Worm (Caenorhabditis elegans): Measurements from ENCODE around the gene Y116F11A.3.
A peak's percentile ranks its signal among the peaks of the same experiment; 100 is the strongest.
"Not testable (repeated sequence)": the region's sequence is repeated elsewhere in the genome, so short reads cannot be mapped to it uniquely, and the experiment has no call there.

Gene Y116F11A.3

DNA sequence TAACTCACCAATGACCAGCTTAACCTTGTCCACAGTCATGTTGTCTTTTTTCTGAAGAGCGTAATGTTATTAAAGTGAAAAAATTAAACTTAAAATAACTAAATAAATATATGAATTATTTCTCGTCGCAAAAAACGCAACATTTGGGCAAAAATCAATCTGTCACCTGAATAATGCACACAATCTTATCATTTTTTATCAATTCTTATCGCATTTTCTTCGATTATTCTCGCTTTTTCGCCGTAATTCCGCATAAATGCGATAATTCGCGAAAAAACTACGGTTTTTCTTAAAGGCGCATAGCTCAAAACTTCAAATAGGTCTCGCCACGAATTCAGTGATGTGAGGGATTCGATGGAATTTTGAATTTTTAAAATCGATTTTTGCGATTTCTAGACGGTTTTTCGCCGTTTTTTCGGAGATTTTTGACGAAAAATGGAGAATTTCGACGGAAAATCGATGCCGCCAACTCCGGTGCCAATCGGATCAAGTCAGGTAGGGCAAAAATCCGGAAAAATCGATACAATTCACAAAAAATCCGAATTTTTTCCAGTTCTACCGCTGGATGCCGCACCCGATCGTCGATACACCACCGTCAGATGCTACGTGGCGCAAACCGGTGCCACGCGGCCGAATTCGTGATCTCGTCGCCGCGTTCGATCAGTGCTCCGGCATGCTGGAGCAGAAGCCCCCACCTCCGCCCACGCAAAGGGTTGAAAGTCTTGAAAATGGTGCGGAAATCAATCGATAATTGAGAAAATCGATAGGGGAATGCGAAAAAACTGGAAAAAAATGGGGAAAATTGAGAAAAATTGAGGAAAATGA lies 31.3 kb upstream of the Y116F11A.3 start, which contains the start of the genes Y43F8C.13 and ani-3 (continued):
- TF ChIP-seq mes-4 (tag; optimal IDR thresholded peaks at IDR 0.05): no peak
- TF ChIP-seq hmg-20 (GFP tag; IDR thresholded peaks at IDR 0.05): no peak

- TF ChIP-seq egl-44 (GFP tag; IDR thresholded peaks at IDR 0.05) (no peak), F39B2.1 (GFP tag; IDR thresholded peaks at IDR 0.05) (no peak), ztf-6 (GFP tag; IDR thresholded peaks at IDR 0.05) (no peak), madf-10 (tag; optimal IDR thresholded peaks at IDR 0.05) (no peak)
These were observed 20.0 kb upstream of the Y116F11A.3 start, which contains the start of gene srv-3 for ce11 chrV:19708849-19709248. Gene srv-3, minus strand, starts transcription at chrV:19708949.

DNA sequence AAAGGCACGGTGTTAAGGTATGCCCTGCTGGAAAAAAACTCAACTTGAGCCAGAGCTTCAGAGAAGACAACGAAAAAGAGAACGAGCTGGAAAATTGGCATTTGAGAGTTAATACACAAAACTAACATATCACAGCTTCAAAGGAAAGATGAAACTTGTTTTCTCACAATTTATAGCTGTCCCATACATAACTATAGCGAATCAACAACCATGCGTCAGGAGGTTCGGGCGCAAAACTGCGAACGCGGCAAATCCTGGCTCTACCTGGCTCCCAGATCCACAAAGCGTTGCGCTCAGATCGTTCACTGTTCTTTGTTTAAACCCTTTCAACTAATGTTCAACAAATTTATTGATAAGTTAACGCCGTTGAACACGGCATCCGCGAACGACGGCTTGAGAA lies 18.3 kb upstream of the Y116F11A.3 start, which contains the start of gene Y43F8C.15:
TSS of gene Y43F8C.15 (minus strand) at position 101 of the 400 bp plus-strand sequence.
- TF ChIP-seq F49E8.2 (tag; optimal IDR thresholded peaks at IDR 0.05; ENCODE audit: insufficient read depth); let-526 (GFP tag; IDR thresholded peaks at IDR 0.05); dox-1 (GFP tag; IDR thresholded peaks at IDR 0.05): not testable (repeated sequence)

ce11 chrV:19711646-19712045 lies 17.2 kb upstream of the Y116F11A.3 start, which contains the start of gene Y43F8C.23:
Gene Y43F8C.23, minus strand, starts transcription at chrV:19711746.
- not testable (repeated sequence) for TF ChIP-seq pbrm-1, aptf-3, let-526 (GFP tag; IDR thresholded peaks at IDR 0.05)

DNA sequence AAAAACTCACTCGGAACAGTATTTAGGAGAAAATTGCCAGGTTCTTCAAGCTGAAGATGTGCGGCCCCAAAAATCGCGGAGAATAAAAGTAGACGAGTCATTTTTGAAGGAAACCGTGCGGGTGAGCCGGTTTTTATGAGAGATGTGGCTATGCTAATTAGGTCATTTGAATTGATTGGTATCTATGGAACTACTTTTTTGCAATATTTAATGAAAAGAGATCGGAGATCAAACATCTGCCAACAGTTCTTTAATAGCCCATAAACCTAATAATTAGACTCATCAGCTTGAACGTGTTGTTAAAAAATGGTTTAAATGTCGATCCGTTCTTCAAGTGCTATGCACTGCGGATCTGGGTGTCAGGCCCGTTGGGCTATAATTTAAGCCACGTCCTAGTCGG lies 13.4 kb upstream of the Y116F11A.3 start, which contains the start of gene Y43F8C.16:
TSS of gene Y43F8C.16 (minus strand) at position 101 of the 400 bp plus-strand sequence.
- TF ChIP-seq zim-3 (tag; optimal IDR thresholded peaks at IDR 0.05) (no peak), lin-54 (GFP tag; optimal IDR thresholded peaks at IDR 0.05) (no peak), chd-7 (tag; optimal IDR thresholded peaks at IDR 0.05) (no peak), K11D2.4 (GFP tag; IDR thresholded peaks at IDR 0.05) (no peak), atf-7 (tag; optimal IDR thresholded peaks at IDR 0.05) (no peak), snpc-3.4 (tag; optimal IDR thresholded peaks at IDR 0.05) (no peak), ccch-3 (GFP tag; optimal IDR thresholded peaks at IDR 0.05) (no peak), let-526 (GFP tag; IDR thresholded peaks at IDR 0.05) (no peak), attf-3 (GFP tag; conservative IDR thresholded peaks at IDR 0.05) (no peak), ceh-58 (GFP tag; IDR thresholded peaks at IDR 0.05) (no peak), madf-8 (GFP tag; conservative IDR thresholded peaks at IDR 0.05) (no peak), B0019.2 (GFP tag; conservative IDR thresholded peaks at IDR 0.05) (no peak), tbp1 (GFP tag; optimal IDR thresholded peaks at IDR 0.05) (no peak), Y53G8AR.9 (GFP tag; conservative IDR thresholded peaks at IDR 0.05) (no peak), ztf-3 (GFP tag; optimal IDR thresholded peaks at IDR 0.05) (no peak)

ce11 chrV:19715847-19716246 lies 13.0 kb upstream of the Y116F11A.3 start, which contains the start of gene Y43F8C.17:
Gene Y43F8C.17, plus strand, starts transcription at chrV:19716147.
- no peak for TF ChIP-seq T07F8.4 (tag; optimal IDR thresholded peaks at IDR 0.05)
- TF ChIP-seq attf-6 (GFP tag; IDR thresholded peaks at IDR 0.05): no peak
- TF ChIP-seq cebp-2 (GFP tag; IDR thresholded peaks at IDR 0.05): 0 out of 2 replicates have a peak, but pooled peaks have one; percentile 43
- TF ChIP-seq madf-8 (GFP tag; conservative IDR thresholded peaks at IDR 0.05): no peak
- no peak for TF ChIP-seq B0019.2 (GFP tag; conservative IDR thresholded peaks at IDR 0.05)
- TF ChIP-seq madf-6 (GFP tag; IDR thresholded peaks at IDR 0.05): no peak
- TF ChIP-seq dox-1 (GFP tag; IDR thresholded peaks at IDR 0.05): no peak

Data from whole organism, young adult.